Worm (Caenorhabditis elegans) whole organism, early embryonic: ENCODE data around the gene T10D4.11.
"Not testable (repeated sequence)": the region's sequence is repeated elsewhere in the genome, so short reads cannot be mapped to it uniquely, and the experiment has no call there.

ENCODE experiments used
- aly-1 ChIP-seq: sonication (generic microtip); optimal IDR thresholded peaks from 2 replicates; lab custom pipeline; 2016; ENCODE audit warnings: missing genetic modification characterization, missing compliant biosample characterization
- ama-1 ChIP-seq: fragments of 150-350 bp; optimal IDR thresholded peaks from 2 replicates; lab custom pipeline; 2014
- ceh-13 ChIP-seq: fragments of 200-800 bp; sonication (Bioruptor generic); optimal IDR thresholded peaks from 2 replicates; lab custom pipeline; 2018; ENCODE audit warnings: mild to moderate bottlenecking, missing genetic modification characterization, missing compliant biosample characterization
- ceh-36 ChIP-seq: sonication (generic microtip); optimal IDR thresholded peaks from 2 replicates; lab custom pipeline; 2016; ENCODE audit warnings: missing genetic modification characterization, inconsistent platforms, missing compliant biosample characterization
- flt-1 ChIP-seq: fragments of 200-800 bp; sonication (Bioruptor generic); IDR thresholded peaks from 2 replicates; pipeline ENCODE4 v1.3.6; 2022; ENCODE audit warnings: missing genetic modification characterization, missing compliant biosample characterization
- hmg-4 ChIP-seq: fragments of 200-800 bp; sonication (Bioruptor generic); optimal IDR thresholded peaks from 2 replicates; lab custom pipeline; 2018; ENCODE audit warnings: mild to moderate bottlenecking, missing genetic modification characterization, missing compliant biosample characterization
- pes-1 ChIP-seq: fragments of 200-800 bp; sonication (Bioruptor generic); IDR thresholded peaks from 2 replicates; pipeline ENCODE4 v1.3.6; 2022; ENCODE audit warnings: missing genetic modification reagents, missing genetic modification characterization, missing compliant biosample characterization
- scrt-1 ChIP-seq: fragments of 200-800 bp; sonication (Bioruptor generic); IDR thresholded peaks from 2 replicates; pipeline ENCODE4 v1.3.6; 2022; ENCODE audit warnings: missing genetic modification characterization, missing compliant biosample characterization
- tbx-37 ChIP-seq: fragments of 200-800 bp; sonication (Bioruptor generic); conservative IDR thresholded peaks from 2 replicates; pipeline ENCODE4 v1.3.6; 2022; ENCODE audit warnings: missing genetic modification reagents, missing genetic modification characterization, missing compliant biosample characterization

- not testable (repeated sequence) for TF ChIP-seq ama-1 (lab: Kevin White, UChicago); flt-1 (GFP tag; lab: Robert Waterston, UW); hmg-4 (GFP tag; lab: Kevin White, UChicago); pes-1 (GFP tag; lab: Robert Waterston, UW); tbx-37 (GFP tag; lab: Robert Waterston, UW); scrt-1 (GFP tag; lab: Robert Waterston, UW); ceh-36; ceh-13 (GFP tag; lab: Kevin White, UChicago); aly-1 (tag; lab: Kevin White, UChicago)
Measured at ce11 chrII:3177663-3178062, 28.2 kb upstream of the T10D4.11 start, which contains the start of gene sri-40.
